Fruit fly (Drosophila melanogaster): Measurements from ENCODE around the gene Hsp67Bc.

dm6 chr3L:9361894-9362293 lies 10.4 kb downstream of the Hsp67Bc start, which contains the start of gene CG34456:
- no peak for TF ChIP-seq CTCF (optimal IDR thresholded peaks at IDR 0.05)
- no peak for TF ChIP-seq CG8478 (optimal IDR thresholded peaks at IDR 0.05)

All from S2 (cell line).